Fruit fly (Drosophila melanogaster) whole organism, prepupa: ENCODE results near the gene Kul.
A peak's percentile ranks its signal among the peaks of the same experiment; 100 is the strongest.

Experiments used
- Blimp-1 ChIP-seq: fragments of 200-800 bp; sonication (Bioruptor generic); optimal IDR thresholded peaks from 3 replicates; lab custom pipeline; 2017; ENCODE audit warnings: missing biosample characterization, missing genetic modification characterization, mild to moderate bottlenecking, moderate library complexity, missing genetic modification reagents
- CG10631 ChIP-seq: fragments of 200-800 bp; sonication (Bioruptor generic); optimal IDR thresholded peaks from 2 replicates; lab custom pipeline; 2016; ENCODE audit warnings: missing biosample characterization, missing genetic modification characterization
- CG10669 ChIP-seq: fragments of 200-800 bp; sonication (Bioruptor generic); optimal IDR thresholded peaks from 3 replicates; lab custom pipeline; 2018; ENCODE audit warnings: missing biosample characterization, mild to moderate bottlenecking, missing genetic modification characterization, moderate library complexity
- CG11294 ChIP-seq: fragments of 200-800 bp; sonication (Bioruptor generic); IDR thresholded peaks from 2 replicates; pipeline ENCODE4 v1.3.6; 2022; ENCODE audit warnings: missing biosample characterization, missing genetic modification characterization
- CG11902 ChIP-seq: fragments of 200-800 bp; sonication (Bioruptor generic); optimal IDR thresholded peaks from 3 replicates; lab custom pipeline; 2016; ENCODE audit warnings: missing biosample characterization, missing genetic modification characterization
- CG15336 ChIP-seq: fragments of 200-800 bp; sonication (Bioruptor generic); IDR thresholded peaks from 2 replicates; pipeline ENCODE4 v1.3.6; 2022; ENCODE audit warnings: missing biosample characterization, missing genetic modification characterization
- CG3032 ChIP-seq: fragments of 200-800 bp; optimal IDR thresholded peaks from 2 replicates; lab custom pipeline; 2019; ENCODE audit warnings: missing biosample characterization, mild to moderate bottlenecking, missing genetic modification characterization, moderate library complexity
- CG31627 ChIP-seq: fragments of 200-800 bp; sonication (Bioruptor generic); optimal IDR thresholded peaks from 3 replicates; lab custom pipeline; 2016; ENCODE audit warnings: missing biosample characterization, missing genetic modification characterization
- CG32006 ChIP-seq: fragments of 200-800 bp; sonication (Bioruptor generic); optimal IDR thresholded peaks from 3 replicates; lab custom pipeline; 2017; ENCODE audit warnings: missing biosample characterization, mild to moderate bottlenecking, missing genetic modification characterization
- CG34406 ChIP-seq: fragments of 200-800 bp; sonication (Bioruptor generic); optimal IDR thresholded peaks from 3 replicates; lab custom pipeline; 2016; ENCODE audit warnings: missing biosample characterization, missing genetic modification characterization
- CG3919 ChIP-seq: fragments of 200-800 bp; sonication (Bioruptor generic); optimal IDR thresholded peaks from 3 replicates; lab custom pipeline; 2016; ENCODE audit warnings: missing biosample characterization, missing genetic modification characterization
- CG6163 ChIP-seq: fragments of 200-800 bp; sonication (Bioruptor generic); IDR thresholded peaks from 3 replicates; pipeline ENCODE4 v1.3.6; 2022; ENCODE audit warnings: missing biosample characterization, missing genetic modification characterization
- CG6276 ChIP-seq: fragments of 200-800 bp; sonication (Bioruptor generic); optimal IDR thresholded peaks from 2 replicates; lab custom pipeline; 2017; ENCODE audit warnings: missing biosample characterization, mild to moderate bottlenecking, missing genetic modification characterization
- CG6792 ChIP-seq: fragments of 200-800 bp; sonication (Bioruptor generic); optimal IDR thresholded peaks from 3 replicates; lab custom pipeline; 2016; ENCODE audit warnings: missing biosample characterization, missing genetic modification characterization
- CG6808 ChIP-seq: fragments of 200-800 bp; sonication (Bioruptor generic); optimal IDR thresholded peaks from 3 replicates; lab custom pipeline; 2017; ENCODE audit warnings: missing biosample characterization, missing genetic modification characterization, mild to moderate bottlenecking, moderate library complexity, missing genetic modification reagents
- CG8632 ChIP-seq: fragments of 200-800 bp; sonication (Bioruptor generic); optimal IDR thresholded peaks from 3 replicates; lab custom pipeline; 2016; ENCODE audit warnings: missing biosample characterization, missing genetic modification characterization
- CG9139 ChIP-seq: fragments of 200-800 bp; sonication (Bioruptor generic); optimal IDR thresholded peaks from 3 replicates; lab custom pipeline; 2017; ENCODE audit warnings: missing biosample characterization, mild to moderate bottlenecking, missing genetic modification characterization
- Eip75B ChIP-seq: fragments of 200-800 bp; sonication (Bioruptor generic); optimal IDR thresholded peaks from 3 replicates; lab custom pipeline; 2016; ENCODE audit warnings: missing biosample characterization, missing genetic modification characterization
- Eip78C ChIP-seq: fragments of 200-800 bp; sonication (Bioruptor generic); peaks from one replicate; lab custom pipeline; 2016; ENCODE audit warnings: missing biosample characterization, missing genetic modification characterization
- Eip93F ChIP-seq: fragments of 200-800 bp; sonication (Bioruptor generic); optimal IDR thresholded peaks from 2 replicates; lab custom pipeline; 2016; ENCODE audit warnings: missing biosample characterization, mild to moderate bottlenecking, missing genetic modification characterization
- Ets21C ChIP-seq: fragments of 200-800 bp; sonication (Bioruptor generic); optimal IDR thresholded peaks from 3 replicates; lab custom pipeline; 2016; ENCODE audit warnings: missing biosample characterization, missing genetic modification characterization
- Ets96B ChIP-seq: fragments of 200-800 bp; optimal IDR thresholded peaks from 2 replicates; lab custom pipeline; 2019; ENCODE audit warnings: missing biosample characterization, mild to moderate bottlenecking, missing genetic modification characterization, moderate library complexity
- Gug ChIP-seq: fragments of 200-800 bp; sonication (Bioruptor generic); IDR thresholded peaks from 2 replicates; pipeline ENCODE4 v1.3.6; 2022; ENCODE audit warnings: missing biosample characterization, missing genetic modification characterization
- Hr38 ChIP-seq: sonication (Bioruptor generic); optimal IDR thresholded peaks from 2 replicates; lab custom pipeline; 2016; ENCODE audit warnings: missing biosample characterization, missing genetic modification characterization
- Hr39 ChIP-seq: fragments of 200-800 bp; sonication (Bioruptor generic); optimal IDR thresholded peaks from 2 replicates; lab custom pipeline; 2016; ENCODE audit warnings: missing biosample characterization, missing genetic modification characterization
- Hr4 ChIP-seq: fragments of 200-800 bp; sonication (Bioruptor generic); optimal IDR thresholded peaks from 3 replicates; lab custom pipeline; 2016; ENCODE audit warnings: missing biosample characterization, missing genetic modification characterization
- Lpt ChIP-seq: fragments of 200-800 bp; sonication (Bioruptor generic); optimal IDR thresholded peaks from 3 replicates; lab custom pipeline; 2016; ENCODE audit warnings: missing biosample characterization, missing genetic modification characterization
- Met ChIP-seq: fragments of 200-800 bp; sonication (Bioruptor generic); optimal IDR thresholded peaks from 3 replicates; lab custom pipeline; 2016; ENCODE audit warnings: missing biosample characterization, missing genetic modification characterization
- OdsH ChIP-seq: fragments of 200-800 bp; sonication (Bioruptor generic); optimal IDR thresholded peaks from 3 replicates; lab custom pipeline; 2016; ENCODE audit warnings: missing biosample characterization, missing genetic modification characterization
- Smox ChIP-seq: fragments of 200-800 bp; sonication (Bioruptor generic); optimal IDR thresholded peaks from 3 replicates; lab custom pipeline; 2016; ENCODE audit warnings: missing biosample characterization, missing genetic modification characterization
- Sox102F ChIP-seq: fragments of 200-800 bp; sonication (Bioruptor generic); optimal IDR thresholded peaks from 2 replicates; lab custom pipeline; 2016; ENCODE audit warnings: missing biosample characterization, mild to moderate bottlenecking, missing genetic modification characterization
- Sox14 ChIP-seq: fragments of 200-800 bp; sonication (Bioruptor generic); optimal IDR thresholded peaks from 3 replicates; lab custom pipeline; 2016; ENCODE audit warnings: missing biosample characterization, missing genetic modification characterization
- Sox15 ChIP-seq: fragments of 200-800 bp; sonication (Bioruptor generic); optimal IDR thresholded peaks from 3 replicates; lab custom pipeline; 2016; ENCODE audit warnings: missing biosample characterization, missing genetic modification characterization
- acj6 ChIP-seq: fragments of 200-800 bp; sonication (Bioruptor generic); optimal IDR thresholded peaks from 3 replicates; lab custom pipeline; 2016; ENCODE audit warnings: missing biosample characterization, missing genetic modification characterization
- cyc ChIP-seq: fragments of 200-800 bp; sonication (Bioruptor generic); optimal IDR thresholded peaks from 3 replicates; lab custom pipeline; 2016; ENCODE audit warnings: missing biosample characterization, missing genetic modification characterization
- dac ChIP-seq: fragments of 200-800 bp; sonication (Bioruptor generic); optimal IDR thresholded peaks from 2 replicates; lab custom pipeline; 2017; ENCODE audit warnings: missing biosample characterization, mild to moderate bottlenecking, missing genetic modification characterization
- eg ChIP-seq: fragments of 200-800 bp; sonication (Bioruptor generic); IDR thresholded peaks from 3 replicates; pipeline ENCODE4 v1.3.6; 2022; ENCODE audit warnings: missing biosample characterization, missing genetic modification characterization
- esn ChIP-seq: fragments of 200-800 bp; sonication (Bioruptor generic); optimal IDR thresholded peaks from 2 replicates; lab custom pipeline; 2016; ENCODE audit warnings: missing biosample characterization, mild to moderate bottlenecking, missing genetic modification characterization, moderate library complexity
- fd85E ChIP-seq: fragments of 200-800 bp; sonication (Bioruptor generic); optimal IDR thresholded peaks from 3 replicates; lab custom pipeline; 2016; ENCODE audit warnings: missing biosample characterization, missing genetic modification characterization
- fkh ChIP-seq: fragments of 200-800 bp; sonication (Bioruptor generic); optimal IDR thresholded peaks from 3 replicates; lab custom pipeline; 2017; ENCODE audit warnings: missing biosample characterization, mild to moderate bottlenecking, missing genetic modification characterization, moderate library complexity
- lz ChIP-seq: fragments of 200-800 bp; sonication (Bioruptor generic); optimal IDR thresholded peaks from 3 replicates; lab custom pipeline; 2016; ENCODE audit warnings: missing biosample characterization, missing genetic modification characterization
- pdm3 ChIP-seq: fragments of 200-800 bp; sonication (Bioruptor generic); optimal IDR thresholded peaks from 3 replicates; lab custom pipeline; 2016; ENCODE audit warnings: missing biosample characterization, missing genetic modification characterization
- salr ChIP-seq, 2 experiments: fragments of 200-800 bp; sonication (Bioruptor generic); optimal IDR thresholded peaks; 3 replicates each; lab custom pipeline; 2016 to 2018; ENCODE audit warnings: missing biosample characterization in 2 of 2, missing genetic modification characterization in 2 of 2, mild to moderate bottlenecking in 1 of 2
- spab ChIP-seq: fragments of 200-800 bp; sonication (Bioruptor generic); optimal IDR thresholded peaks from 2 replicates; lab custom pipeline; 2017; ENCODE audit warnings: missing biosample characterization, mild to moderate bottlenecking, missing genetic modification characterization, missing genetic modification reagents
- ss ChIP-seq, 2 experiments: fragments of 200-800 bp; sonication (Bioruptor generic); optimal IDR thresholded peaks; 2 replicates in 1 of 2; 3 replicates in 1 of 2; lab custom pipeline; 2017 to 2018; ENCODE audit warnings: mild to moderate bottlenecking in 2 of 2, missing biosample characterization in 2 of 2, missing genetic modification characterization in 2 of 2, moderate library complexity in 1 of 2
- svp ChIP-seq: fragments of 200-800 bp; sonication (Bioruptor generic); peaks from one replicate; lab custom pipeline; 2016; ENCODE audit warnings: missing biosample characterization, missing genetic modification characterization
- topi ChIP-seq: fragments of 200-800 bp; sonication (Bioruptor generic); optimal IDR thresholded peaks from 3 replicates; lab custom pipeline; 2016; ENCODE audit warnings: missing biosample characterization, missing genetic modification characterization
- vri ChIP-seq: fragments of 200-800 bp; sonication (Bioruptor generic); optimal IDR thresholded peaks from 3 replicates; lab custom pipeline; 2016; ENCODE audit warnings: missing biosample characterization, mild to moderate bottlenecking, missing genetic modification characterization

The Kul gene

dm6 chr3R:29757226-29757625, 31.6 kb downstream of the Kul start (continued):
- TF ChIP-seq Ets96B (tag; lab: Kevin White, UChicago): no peak
- no peak for TF ChIP-seq fkh
- TF ChIP-seq spab (GFP tag; lab: Kevin White, UChicago): peak; percentile 39
- no peak for TF ChIP-seq vri (GFP tag; lab: Kevin White, UChicago)
- no peak for TF ChIP-seq Eip93F (GFP tag; lab: Kevin White, UChicago)
- TF ChIP-seq CG6276 (GFP tag; lab: Kevin White, UChicago): no peak
- TF ChIP-seq Hr39: no peak
- TF ChIP-seq esn (GFP tag; lab: Kevin White, UChicago): no peak
- TF ChIP-seq cyc (GFP tag; lab: Kevin White, UChicago): no peak
- peak; percentile 55; the same call in 2 of the 3 replicates for TF ChIP-seq CG6163 (GFP tag; lab: Robert Waterston, UW)
- peak; percentile 65 for TF ChIP-seq CG6808 (GFP tag; lab: Kevin White, UChicago)

DNA sequence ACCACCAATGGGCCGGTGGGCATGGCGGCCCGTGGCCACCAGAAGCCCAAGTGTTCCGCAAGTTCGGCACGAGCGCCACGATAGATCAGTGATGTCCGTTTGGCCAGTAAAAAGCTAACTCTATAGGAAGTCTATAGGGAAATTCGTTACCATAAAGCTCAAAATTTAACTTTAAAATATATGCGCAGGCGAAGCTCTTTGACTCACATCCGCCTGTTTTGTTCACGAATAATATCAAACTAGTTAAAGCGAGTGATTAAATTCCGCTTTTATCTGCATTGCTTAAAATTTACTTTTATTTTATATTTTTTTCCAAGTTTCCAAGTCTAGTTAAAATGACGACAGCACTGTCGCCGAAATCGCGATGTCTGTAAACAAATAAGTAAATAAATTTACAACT, 32.1 kb downstream of the Kul start:
- TF ChIP-seq Sox15 (GFP tag; lab: Kevin White, UChicago) (peak; percentile 30), eg (GFP tag; lab: Robert Waterston, UW) (peak; percentile 76), CG32006 (GFP tag; lab: Kevin White, UChicago) (peak; percentile 85), Lpt (GFP tag; lab: Kevin White, UChicago) (peak; percentile 30), Eip93F (GFP tag; lab: Kevin White, UChicago) (no peak), CG31627 (peak; percentile 38), CG6163 (GFP tag; lab: Robert Waterston, UW) (peak; percentile 33; the same call in 1 of the 3 replicates), CG6792 (GFP tag; lab: Kevin White, UChicago) (no peak), dac (peak; percentile 58), CG3919 (GFP tag; lab: Kevin White, UChicago) (peak; percentile 48), Sox14 (GFP tag; lab: Kevin White, UChicago) (peak; percentile 14), Sox102F (peak; percentile 57), Gug (0 out of 2 replicates have a peak, but pooled peaks have one; percentile 14), acj6 (peak; percentile 55), CG6276 (GFP tag; lab: Kevin White, UChicago) (peak; percentile 45), vri (GFP tag; lab: Kevin White, UChicago) (no peak), pdm3 (GFP tag; lab: Kevin White, UChicago) (peak; percentile 59), CG9139 (GFP tag; lab: Kevin White, UChicago) (no peak), Eip78C (peak; percentile 93), CG10631 (GFP tag; lab: Kevin White, UChicago) (peak; percentile 19), Hr4 (peak; percentile 85), CG8632 (GFP tag; lab: Kevin White, UChicago) (no peak), esn (GFP tag; lab: Kevin White, UChicago) (peak; percentile 59), CG11902 (GFP tag; lab: Kevin White, UChicago) (peak; percentile 35), CG11294 (GFP tag; lab: Robert Waterston, UW) (peak; percentile 34; the same call in 1 of the 2 replicates), CG34406 (peak; percentile 27), CG10669 (GFP tag; lab: Kevin White, UChicago) (peak; percentile 26), Eip75B (GFP tag; lab: Kevin White, UChicago) (peak; percentile 48), CG3032 (tag; lab: Kevin White, UChicago) (peak; percentile 35), Smox (GFP tag; lab: Kevin White, UChicago) (peak; percentile 42), CG6808 (GFP tag; lab: Kevin White, UChicago) (peak; percentile 22), topi (GFP tag; lab: Kevin White, UChicago) (peak; percentile 65), ss (GFP tag; optimal IDR thresholded peaks at IDR 0.05; lab: Kevin White, UChicago) (no peak), salr (GFP tag; optimal IDR thresholded peaks at IDR 0.05; lab: Kevin White, UChicago) (peak in 1 of 2 experiments; percentile 54), fd85E (no peak), Blimp-1 (no peak), Hr38 (GFP tag; lab: Kevin White, UChicago) (no peak), cyc (GFP tag; lab: Kevin White, UChicago) (peak; percentile 56), CG15336 (GFP tag; lab: Robert Waterston, UW) (peak; percentile 74), Ets21C (GFP tag; lab: Kevin White, UChicago) (peak; percentile 12), OdsH (GFP tag; lab: Kevin White, UChicago) (peak; percentile 64), fkh (no peak), Hr39 (peak; percentile 42), Met (GFP tag; lab: Kevin White, UChicago) (peak; percentile 61), Ets96B (tag; lab: Kevin White, UChicago) (peak; percentile 40), lz (peak; percentile 47), svp (GFP tag; lab: Kevin White, UChicago) (peak; percentile 75)
